Fruit fly (Drosophila melanogaster): Measurements from ENCODE around the gene Pura.

The Pura gene

DNA sequence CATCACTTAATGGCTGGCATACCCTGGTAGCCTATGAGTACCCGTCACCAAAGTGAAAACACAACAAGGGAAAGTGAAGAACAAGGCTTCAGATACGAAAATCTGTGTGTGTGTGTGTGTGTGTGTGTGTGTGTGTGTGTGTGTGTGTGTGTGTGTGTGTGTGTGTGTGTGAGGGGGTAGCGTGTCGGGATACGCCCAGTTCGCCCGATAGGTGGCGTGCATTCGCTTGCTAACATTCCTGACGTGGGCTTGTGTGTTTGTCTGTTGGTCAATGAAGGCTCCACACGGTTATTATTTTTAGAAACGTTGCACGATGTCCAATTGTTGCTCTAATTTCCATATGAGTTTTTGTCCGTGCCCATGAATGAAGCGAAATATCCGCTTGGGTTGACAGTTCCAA, 32.3 kb upstream of the Pura start:
- TF ChIP-seq Ets98B (GFP tag; IDR thresholded peaks at IDR 0.05): no peak
- TF ChIP-seq CG17806 (tag; optimal IDR thresholded peaks at IDR 0.05): no peak
- no peak for TF ChIP-seq D1 (tag; optimal IDR thresholded peaks at IDR 0.05)
- TF ChIP-seq EcR (GFP tag; optimal IDR thresholded peaks at IDR 0.05): no peak
- no peak for TF ChIP-seq CG4496 (GFP tag; IDR thresholded peaks at IDR 0.05)
- TF ChIP-seq CG10348 (GFP tag; IDR thresholded peaks at IDR 0.05): no peak

DNA sequence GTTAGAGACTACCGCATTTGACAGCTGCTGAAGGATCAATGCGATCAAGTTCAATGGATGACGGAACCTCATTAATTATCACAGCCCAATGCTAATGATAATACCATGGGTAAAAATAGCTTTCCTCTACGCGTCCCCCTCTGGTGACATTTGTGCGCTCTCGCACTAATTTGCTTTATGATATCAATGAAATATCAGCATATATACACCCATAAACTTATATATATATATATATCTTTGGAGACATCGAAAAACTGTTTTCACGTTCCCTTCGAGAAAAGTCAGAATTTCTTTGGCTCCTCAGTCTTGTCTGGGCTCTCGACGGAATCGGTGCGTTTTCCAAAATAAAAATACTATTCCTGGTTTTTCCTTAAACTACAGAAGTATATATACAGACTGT, 30.6 kb upstream of the Pura start, which contains the start of gene frac:
TSS of gene frac (plus strand) at position 301 of the 400 bp plus-strand sequence.
- TF ChIP-seq Ets98B (GFP tag; IDR thresholded peaks at IDR 0.05) (no peak), CG13204 (GFP tag; optimal IDR thresholded peaks at IDR 0.05) (no peak), CG8301 (tag; optimal IDR thresholded peaks at IDR 0.05) (no peak), CG14655 (GFP tag; optimal IDR thresholded peaks at IDR 0.05) (no peak), CG10348 (GFP tag; IDR thresholded peaks at IDR 0.05) (no peak)

DNA sequence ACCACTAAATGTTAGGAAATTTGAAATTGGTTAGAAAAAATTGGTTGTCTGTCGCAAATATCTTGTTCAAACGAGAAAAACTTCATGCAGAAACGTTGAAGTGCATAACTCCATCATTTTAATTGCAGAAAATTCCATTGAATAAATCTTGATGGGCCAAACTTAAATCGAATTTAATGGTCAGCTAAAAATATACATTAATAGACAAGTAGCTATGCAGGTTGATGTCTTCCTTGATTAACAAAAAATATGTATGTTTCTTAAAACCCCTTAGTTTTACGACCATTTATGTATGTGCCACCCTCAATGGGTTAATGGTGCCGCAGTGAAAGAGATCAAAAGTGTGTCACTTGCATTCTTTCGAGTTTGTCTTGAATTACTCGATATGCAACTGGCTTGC, 19.9 kb upstream of the Pura start:
- no peak for TF ChIP-seq CG32121 (GFP tag; IDR thresholded peaks at IDR 0.05)
- no peak for TF ChIP-seq CG8159 (tag; optimal IDR thresholded peaks at IDR 0.05)
- no peak for TF ChIP-seq fd96Ca (GFP tag; IDR thresholded peaks at IDR 0.05)

DNA sequence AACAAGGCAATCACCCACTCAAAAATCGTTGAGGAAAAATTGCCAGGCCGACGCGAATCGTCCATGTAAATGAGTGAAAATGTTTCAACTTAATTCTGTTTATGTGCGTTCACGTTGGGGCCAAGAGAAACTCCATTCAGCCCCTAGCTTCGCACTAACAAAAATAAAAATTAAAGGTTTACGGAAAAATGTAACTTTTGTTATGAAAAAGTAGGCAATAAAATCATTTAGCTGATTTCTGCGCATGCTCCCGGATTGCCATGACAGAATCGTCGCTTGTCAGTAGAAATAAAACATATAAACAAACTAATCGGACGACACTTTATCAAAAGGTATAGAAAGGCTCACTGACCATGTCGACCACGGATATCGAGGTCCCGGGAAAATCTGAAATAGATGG, 9.7 kb upstream of the Pura start, which contains the start of gene mmm:
TSS of gene mmm (plus strand) at position 301 of the 400 bp plus-strand sequence.
- TF ChIP-seq Pif1A (GFP tag; optimal IDR thresholded peaks at IDR 0.05) (no peak), CG34367 (tag; optimal IDR thresholded peaks at IDR 0.05) (no peak), CG12605 (GFP tag; IDR thresholded peaks at IDR 0.05) (no peak)

DNA sequence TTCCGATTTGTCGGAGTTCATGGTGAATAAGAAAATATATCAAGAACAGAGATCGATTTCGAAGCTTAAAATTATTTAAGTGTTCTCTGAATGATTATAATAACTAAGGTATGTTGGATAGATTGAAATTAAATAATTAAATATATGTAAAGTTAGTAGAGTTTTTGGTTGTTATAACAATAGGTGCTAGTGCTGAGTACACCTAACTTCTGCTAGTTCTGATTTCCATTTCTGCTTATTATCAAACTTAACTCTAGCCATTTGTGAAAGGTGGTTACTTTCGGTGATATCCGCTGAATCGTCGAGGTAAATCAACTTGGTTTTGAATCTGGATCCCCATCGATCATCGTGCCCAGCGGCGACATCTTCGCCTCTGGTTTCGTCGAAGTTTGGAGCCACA, 2.0 kb upstream of the Pura start, which contains the start of gene t-Grip84:
TSS of gene t-Grip84 (minus strand) at position 101 of the 400 bp plus-strand sequence.
- TF ChIP-seq Pif1A (GFP tag; optimal IDR thresholded peaks at IDR 0.05): no peak
- no peak for TF ChIP-seq CG4496 (GFP tag; IDR thresholded peaks at IDR 0.05)
- TF ChIP-seq CG17806 (tag; optimal IDR thresholded peaks at IDR 0.05): no peak
- no peak for TF ChIP-seq fd96Ca (GFP tag; IDR thresholded peaks at IDR 0.05)
- TF ChIP-seq gl (tag; optimal IDR thresholded peaks at IDR 0.05): no peak
- no peak for TF ChIP-seq Snoo (tag; optimal IDR thresholded peaks at IDR 0.05)
- no peak for TF ChIP-seq CG12605 (GFP tag; IDR thresholded peaks at IDR 0.05)
- TF ChIP-seq rn (GFP tag; IDR thresholded peaks at IDR 0.05): no peak
- no peak for TF ChIP-seq EcR (GFP tag; optimal IDR thresholded peaks at IDR 0.05)
- TF ChIP-seq CG15710 (tag; optimal IDR thresholded peaks at IDR 0.05): no peak

DNA sequence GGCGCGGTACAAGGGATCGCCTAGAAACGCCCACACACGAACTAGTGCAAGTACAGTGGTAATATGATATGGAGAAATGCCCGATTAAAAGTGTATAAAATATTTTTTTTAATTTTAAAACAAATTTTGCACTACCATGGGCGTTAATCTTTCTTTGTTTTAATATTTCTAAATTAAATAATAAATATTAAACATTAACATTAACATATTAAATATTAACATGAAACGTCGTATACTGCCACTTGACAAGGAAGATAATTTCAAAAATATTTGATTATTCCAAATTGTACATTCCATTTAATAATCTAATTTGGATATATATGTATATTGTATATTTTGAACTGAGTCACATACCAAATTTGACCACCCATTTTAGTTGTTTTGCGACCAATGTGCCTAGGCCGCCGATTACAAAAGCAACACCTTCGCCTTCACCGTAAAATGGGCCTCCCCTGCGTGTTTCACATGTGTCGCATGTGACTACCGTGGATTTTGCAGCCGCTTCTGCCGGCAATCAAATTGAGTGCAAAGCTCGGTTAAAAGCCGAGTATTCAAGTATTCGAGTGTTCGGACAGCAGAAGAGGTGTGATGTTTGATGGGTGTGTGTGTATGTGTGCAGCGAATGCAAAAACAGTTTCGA, 658 bp upstream of the Pura start:
- peak; percentile 20 for TF ChIP-seq CG34367 (tag; optimal IDR thresholded peaks at IDR 0.05)
- peak; percentile 58 for TF ChIP-seq CG17806 (tag; optimal IDR thresholded peaks at IDR 0.05)
- peak; percentile 33 for TF ChIP-seq CG8301 (tag; optimal IDR thresholded peaks at IDR 0.05)
- TF ChIP-seq CG13204 (GFP tag; optimal IDR thresholded peaks at IDR 0.05): no peak
- TF ChIP-seq CG8159 (tag; optimal IDR thresholded peaks at IDR 0.05): peak; percentile 69
- peak; percentile 61 for TF ChIP-seq CG14655 (GFP tag; optimal IDR thresholded peaks at IDR 0.05)
- TF ChIP-seq CG9948 (tag; optimal IDR thresholded peaks at IDR 0.05): peak; percentile 74
- peak; percentile 2 for TF ChIP-seq Pif1B (GFP tag; optimal IDR thresholded peaks at IDR 0.05)
- TF ChIP-seq EcR (GFP tag; optimal IDR thresholded peaks at IDR 0.05): no peak
- TF ChIP-seq Pif1A (GFP tag; optimal IDR thresholded peaks at IDR 0.05): peak; percentile 24
- peak; percentile 50 for TF ChIP-seq CG15710 (tag; optimal IDR thresholded peaks at IDR 0.05)

DNA sequence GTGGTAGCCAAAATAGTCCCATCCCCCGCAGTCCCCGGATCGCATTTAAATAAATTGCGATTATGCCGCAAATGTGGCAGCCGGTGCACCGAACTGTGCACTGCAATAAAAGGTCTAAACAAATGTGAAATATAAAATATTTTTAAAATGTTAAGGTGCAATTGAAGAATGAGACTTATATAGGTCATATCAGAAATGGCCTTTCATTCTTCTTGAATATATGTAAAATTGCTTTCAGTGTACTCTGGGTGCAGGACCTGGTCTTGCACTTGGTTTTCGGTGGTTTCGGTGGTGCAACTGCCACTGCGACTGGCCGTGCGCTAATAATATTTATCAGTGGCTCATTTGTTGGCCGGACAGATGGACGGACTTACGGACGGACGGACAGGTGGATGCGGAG, 5.4 kb downstream of the Pura start:
- TF ChIP-seq fd96Ca (GFP tag; IDR thresholded peaks at IDR 0.05) (peak; percentile 61), CG10348 (GFP tag; IDR thresholded peaks at IDR 0.05) (no peak), CG13204 (GFP tag; optimal IDR thresholded peaks at IDR 0.05) (no peak), Pif1A (GFP tag; optimal IDR thresholded peaks at IDR 0.05) (peak; percentile 29), Ets98B (GFP tag; IDR thresholded peaks at IDR 0.05) (peak; percentile 77), CG4496 (GFP tag; IDR thresholded peaks at IDR 0.05) (peak; percentile 73; the same call in 2 of the 3 replicates), CG14655 (GFP tag; optimal IDR thresholded peaks at IDR 0.05) (peak; percentile 35), CG34367 (tag; optimal IDR thresholded peaks at IDR 0.05) (no peak), CG32121 (GFP tag; IDR thresholded peaks at IDR 0.05) (peak; percentile 78), D1 (tag; optimal IDR thresholded peaks at IDR 0.05) (no peak), CG8159 (tag; optimal IDR thresholded peaks at IDR 0.05) (peak; percentile 28), CG8301 (tag; optimal IDR thresholded peaks at IDR 0.05) (peak; percentile 12), Snoo (tag; optimal IDR thresholded peaks at IDR 0.05) (no peak), rn (GFP tag; IDR thresholded peaks at IDR 0.05) (peak; percentile 28; the same call in 1 of the 2 replicates), gl (tag; optimal IDR thresholded peaks at IDR 0.05) (no peak), EcR (GFP tag; optimal IDR thresholded peaks at IDR 0.05) (no peak), CG9948 (tag; optimal IDR thresholded peaks at IDR 0.05) (no peak), CG12605 (GFP tag; IDR thresholded peaks at IDR 0.05) (0 out of 2 replicates have a peak, but pooled peaks have one; percentile 10), CG15710 (tag; optimal IDR thresholded peaks at IDR 0.05) (no peak), CG17806 (tag; optimal IDR thresholded peaks at IDR 0.05) (peak; percentile 26), Pif1B (GFP tag; optimal IDR thresholded peaks at IDR 0.05) (peak; percentile 21)
